Fruit fly (Drosophila melanogaster): ENCODE measurements around the gene pug.

- TF ChIP-seq CG6792 (GFP tag; optimal IDR thresholded peaks at IDR 0.05) (no peak), Hr4 (GFP tag; optimal IDR thresholded peaks at IDR 0.05) (no peak), CG10631 (GFP tag; optimal IDR thresholded peaks at IDR 0.05) (no peak), CG34406 (GFP tag; optimal IDR thresholded peaks at IDR 0.05) (no peak), CG6854 (GFP tag; optimal IDR thresholded peaks at IDR 0.05) (no peak), Sox102F (GFP tag; optimal IDR thresholded peaks at IDR 0.05) (no peak)
Observed at dm6 chr3R:10687312-10687711, 9.0 kb upstream of the pug start.
